Worm (Caenorhabditis elegans) whole organism, L3 larva: ENCODE measurements around the gene K11H12.11.

Experiments
- elt-2 ChIP-seq: sonication (generic microtip); optimal IDR thresholded peaks from 2 replicates; lab custom pipeline; 2016; ENCODE audit warnings: missing genetic modification reagents, mild to moderate bottlenecking, missing genetic modification characterization, missing compliant biosample characterization
- elt-3 ChIP-seq, 3 experiments: fragments of 150-350 bp in 1 of 3; sonication (generic microtip) in 2 of 3; optimal IDR thresholded peaks; 2 replicates in 2 of 3; 4 replicates in 1 of 3; lab custom pipeline; 2014 to 2017; ENCODE audit warnings: missing biosample characterization in 3 of 3, missing genetic modification characterization in 3 of 3
- fos-1 ChIP-seq: fragments of 150-350 bp; optimal IDR thresholded peaks from 2 replicates; lab custom pipeline; 2014; ENCODE audit warnings: missing biosample characterization, missing genetic modification characterization
- nhr-23 ChIP-seq: fragments of 150-350 bp; optimal IDR thresholded peaks from 2 replicates; lab custom pipeline; 2014; ENCODE audit warnings: missing biosample characterization, missing genetic modification reagents, missing genetic modification characterization
- pha-4 ChIP-seq: fragments of 150-350 bp; optimal IDR thresholded peaks from 2 replicates; lab custom pipeline; 2014; ENCODE audit warnings: missing biosample characterization, missing genetic modification reagents, missing genetic modification characterization
- snpc-4 ChIP-seq: fragments of 150-350 bp; optimal IDR thresholded peaks from 2 replicates; lab custom pipeline; 2014; ENCODE audit warnings: missing biosample characterization, missing genetic modification characterization

DNA sequence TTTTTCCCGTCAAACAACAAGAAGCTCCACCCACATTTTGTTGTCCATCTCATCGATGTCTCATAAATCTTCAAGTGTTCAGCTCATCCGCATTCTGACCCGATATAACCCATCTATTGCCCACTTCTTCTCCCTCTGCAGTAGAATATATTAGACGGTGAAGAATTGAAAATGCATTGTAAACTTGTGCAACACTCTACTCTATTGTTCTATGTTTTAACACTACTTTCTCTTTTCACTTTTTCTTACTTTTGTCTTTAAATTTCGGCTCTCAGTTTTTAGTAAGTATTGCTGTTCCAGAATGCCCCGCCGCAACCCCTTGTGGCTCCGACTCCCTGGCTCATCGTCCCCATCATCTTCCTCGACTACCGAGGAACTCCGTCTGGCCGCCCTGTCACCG is 21.0 kb downstream of the K11H12.11 start, which contains the start of gene K11H12.9:
- TF ChIP-seq fos-1 (tag; lab: Kevin White, UChicago): no peak
- TF ChIP-seq elt-2 (tag; lab: Kevin White, UChicago): no peak
- no peak for TF ChIP-seq pha-4
- no peak for TF ChIP-seq elt-3 (tag; optimal IDR thresholded peaks at IDR 0.05; lab: Kevin White, UChicago)
- no peak for TF ChIP-seq snpc-4 (tag; lab: Kevin White, UChicago)
- TF ChIP-seq nhr-23 (tag; lab: Kevin White, UChicago): no peak
